Fruit fly (Drosophila melanogaster): ENCODE data around the gene nac.

Gene nac

dm6 chr3R:8288790-8289189 is 15.0 kb downstream of the nac start (continued):
- no peak for TF ChIP-seq prd (optimal IDR thresholded peaks at IDR 0.05)
- peak; percentile 27; the same call in 1 of the 3 replicates for TF ChIP-seq prd (GFP tag; IDR thresholded peaks at IDR 0.05)
- TF ChIP-seq kni (GFP tag; optimal IDR thresholded peaks at IDR 0.05), result no peak
- 0 out of 3 replicates have a peak, but pooled peaks have one; percentile 38 for TF ChIP-seq CG2199 (GFP tag; IDR thresholded peaks at IDR 0.05)
- peak; percentile 30; the same call in 1 of the 3 replicates for TF ChIP-seq ci (GFP tag; IDR thresholded peaks at IDR 0.05)

dm6 chr3R:8287697-8288096 is 16.1 kb downstream of the nac start, which contains the start of gene Nazo:
Nazo (plus strand) TSS chr3R:8287876.
- TF ChIP-seq hth (optimal IDR thresholded peaks at IDR 0.05) (no peak), Dref (GFP tag; IDR thresholded peaks at IDR 0.05) (peak; percentile 18; the same call in 1 of the 2 replicates)

- peak; percentile 29 for TF ChIP-seq dmrt11E (tag; optimal IDR thresholded peaks at IDR 0.05)
- TF ChIP-seq CG4424 (GFP tag; optimal IDR thresholded peaks at IDR 0.05), result no peak
- peak; percentile 36 for TF ChIP-seq CG10267 (tag; optimal IDR thresholded peaks at IDR 0.05)
- no peak for TF ChIP-seq lov (optimal IDR thresholded peaks at IDR 0.05)
- TF ChIP-seq lov (GFP tag; IDR thresholded peaks at IDR 0.05), result no peak
- TF ChIP-seq CG1832 (GFP tag; optimal IDR thresholded peaks at IDR 0.05), result peak; percentile 41
- 0 out of 3 replicates have a peak, but pooled peaks have one; percentile 14 for TF ChIP-seq Optix (GFP tag; IDR thresholded peaks at IDR 0.05)
- TF ChIP-seq CG34422 (GFP tag; IDR thresholded peaks at IDR 0.05), result no peak
- TF ChIP-seq zf30C (GFP tag; optimal IDR thresholded peaks at IDR 0.05), result peak; percentile 66
- TF ChIP-seq Camta (GFP tag; optimal IDR thresholded peaks at IDR 0.05), result no peak
- TF ChIP-seq bsh (GFP tag; optimal IDR thresholded peaks at IDR 0.05), result no peak
- TF ChIP-seq Spps (tag; optimal IDR thresholded peaks at IDR 0.05), result no peak
- no peak for TF ChIP-seq H2.0 (GFP tag; IDR thresholded peaks at IDR 0.05)
- TF ChIP-seq CG1603 (tag; optimal IDR thresholded peaks at IDR 0.05), result no peak
- TF ChIP-seq pan (optimal IDR thresholded peaks at IDR 0.05), result no peak
- TF ChIP-seq pan (GFP tag; optimal IDR thresholded peaks at IDR 0.05 in 1 of 2, IDR thresholded peaks at IDR 0.05 in 1 of 2), result no peak
- TF ChIP-seq lola (GFP tag; optimal IDR thresholded peaks at IDR 0.05), result peak in 1 of 3 experiments; percentile 11
- TF ChIP-seq ato (GFP tag; IDR thresholded peaks at IDR 0.05; ENCODE audit: partially characterized antibody), result peak; percentile 42; the same call in 1 of the 2 replicates
- peak; percentile 76 for TF ChIP-seq CG15696 (tag; optimal IDR thresholded peaks at IDR 0.05)
- peak; percentile 42 for TF ChIP-seq CG10979 (tag; optimal IDR thresholded peaks at IDR 0.05)
- peak; percentile 9 for TF ChIP-seq trem (tag; optimal IDR thresholded peaks at IDR 0.05)
- no peak for TF ChIP-seq Eip74EF (GFP tag; optimal IDR thresholded peaks at IDR 0.05)
- no peak for TF ChIP-seq CG10274 (GFP tag; optimal IDR thresholded peaks at IDR 0.05)
- TF ChIP-seq CG17829 (tag; optimal IDR thresholded peaks at IDR 0.05), result peak; percentile 12
- peak; percentile 54 for TF ChIP-seq CG9727 (GFP tag; optimal IDR thresholded peaks at IDR 0.05)
- TF ChIP-seq CG1233 (GFP tag; optimal IDR thresholded peaks at IDR 0.05), result no peak
- no peak for TF ChIP-seq Rx (GFP tag; IDR thresholded peaks at IDR 0.05)
- peak; percentile 83 for TF ChIP-seq twi (tag; optimal IDR thresholded peaks at IDR 0.05)
- TF ChIP-seq CG8924 (tag; optimal IDR thresholded peaks at IDR 0.05), result peak; percentile 9
- TF ChIP-seq CG12104 (GFP tag; optimal IDR thresholded peaks at IDR 0.05), result no peak
- TF ChIP-seq D (optimal IDR thresholded peaks at IDR 0.05), result peak; percentile 71
- no peak for TF ChIP-seq D (GFP tag; optimal IDR thresholded peaks at IDR 0.05)
- TF ChIP-seq CG14710 (tag; optimal IDR thresholded peaks at IDR 0.05), result peak; percentile 28
- no peak for TF ChIP-seq CG6654 (GFP tag; optimal IDR thresholded peaks at IDR 0.05)
Observed at dm6 chr3R:8285727-8286344, 18.0 kb downstream of the nac start.

All from whole organism, embryonic.